Worm (Caenorhabditis elegans) whole organism, dauer: ENCODE results near the gene tsp-11.

Source experiments
- unc-62 ChIP-seq: sonication (generic microtip); optimal IDR thresholded peaks from 2 replicates; lab custom pipeline; 2017; ENCODE audit warnings: missing biosample characterization, missing genetic modification reagents, missing genetic modification characterization

tsp-11 gene

DNA sequence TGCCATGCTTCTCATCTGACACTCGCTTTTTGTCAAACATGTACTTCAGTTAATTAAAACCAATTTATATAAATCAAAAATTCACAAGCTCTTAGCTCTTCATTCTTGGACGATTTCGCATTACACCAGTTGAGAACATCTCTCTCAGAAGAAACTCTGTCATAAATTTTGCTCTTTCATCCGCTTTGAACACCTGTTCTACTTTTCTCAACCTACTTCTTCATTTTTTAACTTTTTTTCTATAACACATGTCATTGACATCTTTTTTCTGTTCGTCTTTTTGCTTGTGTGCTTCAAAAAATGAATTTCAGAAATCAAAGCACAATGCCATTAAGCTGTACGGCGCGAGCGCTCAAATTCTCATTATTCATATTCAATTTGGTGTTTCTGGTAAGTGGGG is at the start of gene tsp-11:
Gene tsp-11 (plus strand): TSS at position 301 of the 400 bp plus-strand sequence.
- TF ChIP-seq unc-62 = no peak

ce11 chrX:9113829-9114228 is 49.1 kb upstream of the tsp-11 start, which contains the start of gene C25A11.2:
C25A11.2 (plus strand) TSS chrX:9114066.
- TF ChIP-seq unc-62 = no peak

ce11 chrX:9117541-9117940 is 45.4 kb upstream of the tsp-11 start:
- TF ChIP-seq unc-62 = no peak

DNA sequence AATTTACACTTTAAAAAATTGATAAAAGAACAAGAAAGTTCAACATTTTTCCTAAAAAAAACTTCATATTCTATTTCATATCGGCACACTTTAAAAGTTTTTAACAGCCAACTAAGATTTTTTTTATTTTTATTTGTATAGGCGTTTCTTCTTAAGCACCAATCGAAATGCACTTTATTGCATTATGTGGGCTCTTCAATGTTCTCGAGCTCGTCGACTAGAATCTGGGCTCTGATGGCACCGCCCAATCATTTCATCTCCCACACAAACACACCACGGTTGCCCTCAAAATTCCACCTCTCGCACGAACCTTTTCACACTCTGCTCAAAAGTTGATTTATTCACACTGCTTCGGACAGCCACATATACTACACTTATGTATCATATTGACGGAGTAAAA is 25.6 kb upstream of the tsp-11 start, which contains the start of gene B0563.6:
Gene B0563.6 (plus strand): TSS at position 301 of the 400 bp plus-strand sequence.
- TF ChIP-seq unc-62 = no peak

- no peak for TF ChIP-seq unc-62
Measured at ce11 chrX:9145848-9146247, 17.1 kb upstream of the tsp-11 start, which contains the start of gene B0563.5. B0563.5 (plus strand) TSS chrX:9146148.

DNA sequence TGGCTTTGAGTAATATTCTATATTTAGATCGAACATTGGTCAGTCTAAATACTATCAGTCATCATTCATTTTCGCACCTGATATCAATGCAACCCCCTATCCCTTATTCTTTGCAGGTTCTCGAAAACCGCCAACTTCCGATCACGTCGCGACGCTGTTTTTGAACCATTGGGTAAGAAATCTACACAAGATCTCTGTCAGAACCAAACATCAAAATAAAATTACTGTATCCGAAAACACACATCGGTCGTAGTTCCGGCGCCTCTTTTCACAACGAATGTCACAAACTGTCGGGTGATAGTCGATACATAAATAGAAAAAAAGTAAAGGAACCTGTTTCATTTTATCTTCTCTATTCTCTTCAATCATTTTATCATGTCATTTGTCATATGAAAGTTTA is 16.0 kb upstream of the tsp-11 start:
- no peak for TF ChIP-seq unc-62

DNA sequence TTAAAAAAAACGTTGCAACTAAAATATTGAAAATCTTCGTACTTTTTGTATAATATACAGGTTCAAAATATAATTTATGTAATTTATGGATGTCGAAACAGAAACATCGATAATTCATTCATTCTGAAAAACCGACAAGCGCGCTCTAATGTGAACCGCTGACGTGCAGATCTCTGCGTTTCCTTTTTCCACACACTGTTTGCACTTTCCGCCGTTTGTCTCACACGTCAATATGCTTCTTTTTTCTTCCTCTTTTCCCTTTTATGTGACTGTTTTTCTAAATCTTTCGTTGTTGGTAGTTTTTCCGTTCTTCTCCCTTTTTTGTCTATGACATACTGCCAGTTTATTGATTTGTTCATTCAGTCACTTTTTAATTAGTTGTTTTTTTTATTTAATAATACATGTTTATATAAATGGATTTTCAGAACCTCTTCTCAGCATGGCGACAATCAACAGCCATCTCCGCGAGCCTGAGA is 12.7 kb upstream of the tsp-11 start, which contains the start of gene tmbi-4:
Gene tmbi-4 (plus strand): TSS at position 426 of the 476 bp plus-strand sequence.
- TF ChIP-seq unc-62 = no peak

DNA sequence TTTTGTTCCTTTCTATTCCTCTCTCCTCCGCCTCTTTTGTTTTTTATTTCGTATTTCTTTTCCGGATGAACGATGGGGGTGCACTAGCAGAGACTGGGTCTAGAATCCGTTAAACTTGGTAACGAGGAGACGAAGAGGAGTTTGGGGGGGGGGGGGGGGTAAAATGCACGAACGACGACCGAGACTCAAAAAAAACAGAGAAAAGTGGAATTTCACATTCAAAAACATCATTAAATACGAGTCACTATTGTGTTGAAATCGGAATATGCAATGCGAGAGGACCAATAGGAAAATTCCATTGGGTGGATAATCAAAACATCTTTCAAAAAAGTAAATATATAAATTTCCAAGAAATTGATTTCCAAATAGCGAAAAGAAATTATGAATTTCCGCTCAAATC is 8.7 kb upstream of the tsp-11 start, which contains the start of gene B0563.7:
Gene B0563.7 (minus strand): TSS at position 101 of the 400 bp plus-strand sequence.
- no peak for TF ChIP-seq unc-62

DNA sequence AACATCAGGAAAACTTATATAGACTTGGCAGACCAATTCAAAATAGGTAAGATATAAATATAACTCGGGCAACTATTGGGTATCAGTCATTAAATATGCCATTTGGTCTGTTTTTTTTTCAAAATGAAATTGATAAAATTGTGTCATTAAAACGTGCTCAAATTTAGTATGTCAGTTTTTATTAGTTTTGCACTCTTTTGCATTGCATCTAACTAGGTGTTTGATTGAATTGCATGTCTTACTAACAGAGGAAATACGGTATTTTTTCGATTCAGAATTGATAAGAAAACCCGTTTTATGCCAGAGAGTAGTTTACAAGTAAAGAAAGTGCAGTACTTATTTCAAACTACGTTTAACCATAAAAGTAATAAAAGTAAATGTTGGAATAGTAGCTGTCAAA is 7.2 kb upstream of the tsp-11 start:
- TF ChIP-seq unc-62 = no peak

DNA sequence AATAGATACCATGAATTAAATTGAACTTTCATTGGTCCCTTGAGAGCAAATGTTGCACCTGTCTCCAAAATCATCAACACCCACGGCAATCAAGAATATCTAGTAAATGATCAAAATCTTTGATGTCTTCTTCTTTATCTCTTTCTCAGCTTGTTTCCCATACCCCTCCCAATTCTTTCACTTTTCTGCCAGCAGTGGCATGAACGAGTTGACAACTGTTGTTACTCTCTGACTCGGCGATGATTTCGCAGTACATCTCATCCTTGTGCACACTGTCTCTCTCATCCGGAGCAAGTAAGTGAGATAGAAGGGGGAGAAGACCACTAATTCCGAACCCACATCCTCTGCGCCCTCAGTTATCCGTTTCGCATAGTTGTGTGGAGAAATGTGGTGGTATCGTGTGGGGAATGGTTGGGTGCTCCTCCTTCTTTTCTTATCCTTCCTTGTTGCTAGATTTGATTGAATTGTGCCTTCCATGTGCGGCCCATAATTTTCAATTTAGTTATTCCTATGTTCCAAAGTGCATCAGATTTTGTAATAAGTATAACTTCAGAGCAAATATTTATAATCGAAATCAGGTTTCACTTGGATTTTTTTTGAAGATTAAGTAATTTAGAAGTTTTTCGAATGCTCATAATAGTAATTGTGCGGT is 1.6 kb upstream of the tsp-11 start:
- no peak for TF ChIP-seq unc-62

ce11 chrX:9166921-9167320 is 4.0 kb downstream of the tsp-11 start, which contains the start of gene B0563.10:
B0563.10 (minus strand) TSS chrX:9167245.
- TF ChIP-seq unc-62 = no peak

ce11 chrX:9168239-9168638 is 5.3 kb downstream of the tsp-11 start, which contains the start of gene B0563.9:
B0563.9 (plus strand) TSS chrX:9168539.
- TF ChIP-seq unc-62 = no peak

DNA sequence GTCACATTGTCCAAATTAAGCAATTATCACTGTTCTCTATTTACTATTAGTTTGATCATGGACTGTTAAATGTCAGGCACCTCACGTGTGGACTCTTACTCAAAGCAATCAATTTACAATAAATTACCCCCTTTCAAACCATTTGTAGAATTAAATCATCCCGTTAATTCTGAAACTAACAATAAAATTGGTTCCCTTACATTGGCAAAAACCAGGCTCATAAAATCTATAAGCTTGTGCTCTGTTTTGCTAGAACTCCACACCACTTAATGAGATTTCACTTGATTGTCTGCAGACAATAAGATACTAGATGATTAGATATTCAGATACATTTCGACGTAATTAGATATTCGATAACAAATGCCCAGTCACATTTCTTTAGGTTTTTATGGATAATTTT is 7.1 kb downstream of the tsp-11 start:
- no peak for TF ChIP-seq unc-62

- TF ChIP-seq unc-62 = no peak
Measured at ce11 chrX:9171241-9171640, 8.3 kb downstream of the tsp-11 start, which contains the start of gene B0563.1. B0563.1 (plus strand) TSS chrX:9171541.

DNA sequence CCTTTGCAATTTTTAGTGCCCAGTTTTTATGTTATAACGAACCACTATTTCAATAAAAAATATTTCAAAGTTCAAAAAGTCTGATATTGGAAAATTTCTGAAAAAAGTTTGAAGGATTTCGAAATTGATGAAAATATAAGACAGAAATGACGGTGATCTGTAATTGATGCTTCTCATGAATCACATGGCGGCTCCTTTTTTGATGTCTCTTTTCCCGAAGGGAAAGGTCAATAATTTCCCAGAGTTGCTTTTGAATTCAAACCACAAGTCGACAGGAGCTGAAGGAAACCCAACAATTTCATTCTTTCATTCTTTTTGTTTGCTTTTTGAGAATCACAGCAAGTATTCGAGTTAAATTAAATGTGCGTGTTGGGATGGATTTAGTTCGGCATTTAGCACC is 9.3 kb downstream of the tsp-11 start, which contains the start of gene B0563.18:
Gene B0563.18 (plus strand): TSS at position 301 of the 400 bp plus-strand sequence.
- no peak for TF ChIP-seq unc-62

ce11 chrX:9172733-9173132 is 9.8 kb downstream of the tsp-11 start:
- no peak for TF ChIP-seq unc-62

- TF ChIP-seq unc-62 = no peak
Measured at ce11 chrX:9174409-9174808, 11.4 kb downstream of the tsp-11 start, which contains the start of gene B0563.8. B0563.8 (minus strand) TSS chrX:9174509.

ce11 chrX:9180823-9181222 is 17.9 kb downstream of the tsp-11 start, which contains the start of gene Y81B9A.4:
Y81B9A.4 (minus strand) TSS chrX:9180923.
- TF ChIP-seq unc-62 = no peak
